Worm (Caenorhabditis elegans): Measurements from ENCODE around the gene E01G4.3.

The E01G4.3 gene

ce11 chrII:13469043-13469652 is at the start of gene E01G4.3 (continued):
- TF ChIP-seq hlh-26 (GFP tag; conservative IDR thresholded peaks at IDR 0.05), result no peak
- no peak for TF ChIP-seq F33H1.4 (GFP tag; IDR thresholded peaks at IDR 0.05)
- TF ChIP-seq pha-4 (tag; optimal IDR thresholded peaks at IDR 0.05), result no peak
- no peak for TF ChIP-seq ztf-3 (GFP tag; optimal IDR thresholded peaks at IDR 0.05)
- TF ChIP-seq rec-8 (tag; optimal IDR thresholded peaks at IDR 0.05), result no peak
- TF ChIP-seq hlh-12 (tag; optimal IDR thresholded peaks at IDR 0.05), result no peak
- peak; percentile 67 for TF ChIP-seq atf-7 (tag; optimal IDR thresholded peaks at IDR 0.05)
- TF ChIP-seq F57C9.4 (tag; optimal IDR thresholded peaks at IDR 0.05), result no peak
- no peak for TF ChIP-seq B0261.1 (tag; optimal IDR thresholded peaks at IDR 0.05)
- TF ChIP-seq attf-6 (GFP tag; IDR thresholded peaks at IDR 0.05), result no peak
- no peak for TF ChIP-seq dox-1 (GFP tag; IDR thresholded peaks at IDR 0.05)
- TF ChIP-seq ceh-27 (GFP tag; optimal IDR thresholded peaks at IDR 0.05), result no peak
- TF ChIP-seq tlf-1 (GFP tag; optimal IDR thresholded peaks at IDR 0.05), result no peak
- no peak for TF ChIP-seq lin-54 (GFP tag; optimal IDR thresholded peaks at IDR 0.05)
- TF ChIP-seq let-526 (GFP tag; IDR thresholded peaks at IDR 0.05), result no peak
- TF ChIP-seq ztf-26 (tag; optimal IDR thresholded peaks at IDR 0.05), result peak; percentile 56
- TF ChIP-seq die-1 (tag; optimal IDR thresholded peaks at IDR 0.05), result no peak
- no peak for TF ChIP-seq aptf-2 (GFP tag; conservative IDR thresholded peaks at IDR 0.05)
- no peak for TF ChIP-seq mxl-1 (tag; optimal IDR thresholded peaks at IDR 0.05)
- no peak for TF ChIP-seq lsy-27 (tag; optimal IDR thresholded peaks at IDR 0.05; ENCODE audit: borderline replicate concordance, insufficient read depth)
- TF ChIP-seq dpl-1 (GFP tag; optimal IDR thresholded peaks at IDR 0.05), result no peak
- no peak for TF ChIP-seq F52B5.7 (tag; optimal IDR thresholded peaks at IDR 0.05)
- no peak for TF ChIP-seq F39B2.1 (GFP tag; IDR thresholded peaks at IDR 0.05)
- no peak for TF ChIP-seq T07F8.4 (tag; optimal IDR thresholded peaks at IDR 0.05)
- TF ChIP-seq attf-5 (GFP tag; optimal IDR thresholded peaks at IDR 0.05), result peak; percentile 11
- TF ChIP-seq B0019.2 (GFP tag; conservative IDR thresholded peaks at IDR 0.05), result no peak
- TF ChIP-seq chd-7 (tag; optimal IDR thresholded peaks at IDR 0.05), result no peak
- no peak for TF ChIP-seq nfya-2 (GFP tag; IDR thresholded peaks at IDR 0.05)
- TF ChIP-seq xnd-1 (tag; optimal IDR thresholded peaks at IDR 0.05), result no peak
- TF ChIP-seq B0035.1 (tag; optimal IDR thresholded peaks at IDR 0.05), result no peak
- no peak for TF ChIP-seq snpc-1.1 (tag; optimal IDR thresholded peaks at IDR 0.05; ENCODE audit: insufficient read depth)
- TF ChIP-seq ccch-3 (GFP tag; optimal IDR thresholded peaks at IDR 0.05), result no peak
- TF ChIP-seq C06A6.2 (GFP tag; conservative IDR thresholded peaks at IDR 0.05), result no peak
- TF ChIP-seq F10E7.11 (tag; optimal IDR thresholded peaks at IDR 0.05), result no peak
- TF ChIP-seq sdz-38 (tag; optimal IDR thresholded peaks at IDR 0.05), result no peak
- no peak for TF ChIP-seq lsl-1 (GFP tag; optimal IDR thresholded peaks at IDR 0.05)
- no peak for TF ChIP-seq K11D2.4 (GFP tag; IDR thresholded peaks at IDR 0.05)
- TF ChIP-seq nhr-90 (tag; optimal IDR thresholded peaks at IDR 0.05), result no peak
- no peak for TF ChIP-seq tbx-9 (tag; optimal IDR thresholded peaks at IDR 0.05; ENCODE audit: borderline replicate concordance)
- no peak for TF ChIP-seq ztf-6 (GFP tag; IDR thresholded peaks at IDR 0.05)
- 0 out of 2 replicates have a peak, but pooled peaks have one; percentile 11 for TF ChIP-seq egl-44 (GFP tag; IDR thresholded peaks at IDR 0.05)
- no peak for TF ChIP-seq dpff-1 (tag; optimal IDR thresholded peaks at IDR 0.05)
- no peak for TF ChIP-seq F49E8.2 (tag; optimal IDR thresholded peaks at IDR 0.05; ENCODE audit: insufficient read depth)
- TF ChIP-seq Y79H2A.3 (GFP tag; conservative IDR thresholded peaks at IDR 0.05), result no peak
- TF ChIP-seq gei-17 (GFP tag; optimal IDR thresholded peaks at IDR 0.05), result no peak
- TF ChIP-seq ztf-25 (GFP tag; IDR thresholded peaks at IDR 0.05), result no peak
- no peak for TF ChIP-seq ekl-4 (GFP tag; IDR thresholded peaks at IDR 0.05)
- no peak for TF ChIP-seq lir-1 (GFP tag; conservative IDR thresholded peaks at IDR 0.05)
- no peak for TF ChIP-seq unc-130 (GFP tag; optimal IDR thresholded peaks at IDR 0.05)
